Fruit fly (Drosophila melanogaster) whole organism: Measurements from ENCODE around the gene CG5412.

Source experiments
- Dll ChIP-seq: fragments of >200 bp; optimal IDR thresholded peaks from 2 replicates; lab custom pipeline; 2017
- EcR ChIP-seq, 2 experiments: fragments of >200 bp; optimal IDR thresholded peaks; 2 replicates each; lab custom pipeline; 2017; ENCODE audit warnings: missing biosample characterization in 2 of 2, missing genetic modification characterization in 2 of 2, missing genetic modification reagents in 2 of 2
- pan ChIP-seq: fragments of >200 bp; optimal IDR thresholded peaks from 2 replicates; lab custom pipeline; 2017
- psq ChIP-seq: fragments of >200 bp; optimal IDR thresholded peaks from 2 replicates; lab custom pipeline; 2017
- usp ChIP-seq: fragments of >200 bp; optimal IDR thresholded peaks from 2 replicates; lab custom pipeline; 2017; ENCODE audit warnings: missing biosample characterization, missing genetic modification characterization, mixed read lengths

DNA sequence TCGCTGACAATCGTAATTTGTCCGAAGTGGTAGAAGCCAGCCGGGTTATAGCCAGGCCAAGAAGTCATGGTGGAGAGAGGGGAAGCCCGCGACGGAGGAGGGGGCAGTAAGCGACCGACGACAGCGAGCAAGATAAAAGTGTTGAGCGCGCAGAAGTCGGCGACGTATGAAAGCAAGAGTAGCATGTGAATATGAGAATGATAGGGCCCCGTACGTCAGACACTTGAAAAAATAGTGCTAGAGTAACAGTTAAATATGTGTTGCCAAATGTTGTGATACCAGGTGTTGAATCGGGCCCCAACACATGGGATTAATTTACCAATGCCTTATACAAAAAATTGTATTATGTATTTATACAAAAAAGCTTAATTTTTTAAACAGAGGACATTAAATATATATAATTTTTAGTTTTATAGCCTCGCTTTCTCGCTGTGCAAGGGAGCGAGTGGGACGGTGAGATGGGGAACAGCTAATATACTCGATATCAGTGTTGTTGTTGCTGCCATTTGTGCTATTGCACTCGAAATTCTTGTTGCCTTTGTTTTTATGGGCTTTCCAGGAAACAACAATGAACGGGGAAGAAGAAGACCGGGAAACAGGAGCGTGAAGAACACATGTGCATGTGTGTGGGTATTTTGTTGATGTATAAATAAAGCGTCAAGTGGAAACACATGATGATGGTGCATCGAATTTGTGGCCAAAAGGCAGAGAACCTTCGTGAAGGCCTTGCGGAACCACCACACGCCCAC is 26.8 kb upstream of the CG5412 start:
- TF ChIP-seq psq (lab: Kevin White, UChicago) = no peak
- no peak for TF ChIP-seq pan (lab: Kevin White, UChicago)
- TF ChIP-seq Dll (lab: Kevin White, UChicago) = no peak
- TF ChIP-seq EcR (GFP tag; optimal IDR thresholded peaks at IDR 0.05; lab: Kevin White, UChicago) = no peak
- no peak for TF ChIP-seq usp (GFP tag; lab: Kevin White, UChicago)
